Worm (Caenorhabditis elegans) whole organism, mixed stage, embryonic: ENCODE measurements around the gene W05H7.1.
A peak's percentile ranks its signal among the peaks of the same experiment; 100 is the strongest.

Experiments used
- M03D4.4 ChIP-seq: sonication (generic microtip); optimal IDR thresholded peaks from 2 replicates; lab custom pipeline; 2017; ENCODE audit warnings: mild to moderate bottlenecking, missing genetic modification characterization, missing compliant biosample characterization
- bed-3 ChIP-seq: fragments of 200-800 bp; sonication (Bioruptor generic); optimal IDR thresholded peaks from 3 replicates; lab custom pipeline; 2018; ENCODE audit warnings: mild to moderate bottlenecking, missing genetic modification characterization, moderate library complexity, missing compliant biosample characterization
- blmp-1 ChIP-seq: fragments of 150-350 bp; optimal IDR thresholded peaks from 2 replicates; lab custom pipeline; 2014; ENCODE audit warnings: missing biosample characterization, missing genetic modification characterization
- ceh-39 ChIP-seq: fragments of 150-350 bp; optimal IDR thresholded peaks from 2 replicates; lab custom pipeline; 2014; ENCODE audit warnings: missing biosample characterization, missing genetic modification characterization
- ceh-43 ChIP-seq: fragments of 200-800 bp; sonication (Bioruptor generic); optimal IDR thresholded peaks from 2 replicates; lab custom pipeline; 2018; ENCODE audit warnings: mild to moderate bottlenecking, missing genetic modification characterization, moderate library complexity, missing compliant biosample characterization
- ces-1 ChIP-seq: fragments of 150-350 bp; optimal IDR thresholded peaks from 2 replicates; lab custom pipeline; 2014; ENCODE audit warnings: missing biosample characterization, missing genetic modification reagents, missing genetic modification characterization
- cnd-1 ChIP-seq: fragments of 200-800 bp; sonication (Bioruptor generic); optimal IDR thresholded peaks from 2 replicates; lab custom pipeline; 2018; ENCODE audit warnings: mild to moderate bottlenecking, missing genetic modification characterization, missing compliant biosample characterization
- drap-1 ChIP-seq: fragments of 200-800 bp; sonication (Bioruptor generic); optimal IDR thresholded peaks from 3 replicates; lab custom pipeline; 2018; ENCODE audit warnings: mild to moderate bottlenecking, missing genetic modification characterization, missing compliant biosample characterization
- elt-1 ChIP-seq: sonication (generic microtip); optimal IDR thresholded peaks from 2 replicates; lab custom pipeline; 2017; ENCODE audit warnings: missing genetic modification characterization, mild to moderate bottlenecking, missing compliant biosample characterization, antibody characterized with exemption, moderate library complexity, borderline replicate concordance; ENCODE audit not compliant: insufficient read depth
- elt-3 ChIP-seq: fragments of 150-350 bp; optimal IDR thresholded peaks from 2 replicates; lab custom pipeline; 2014; ENCODE audit warnings: missing biosample characterization, missing genetic modification characterization
- flh-1 ChIP-seq: fragments of 200-800 bp; sonication (Bioruptor generic); optimal IDR thresholded peaks from 2 replicates; lab custom pipeline; 2018; ENCODE audit warnings: mild to moderate bottlenecking, missing genetic modification characterization, moderate library complexity, missing compliant biosample characterization
- ham-2 ChIP-seq: fragments of 200-800 bp; sonication (Bioruptor generic); optimal IDR thresholded peaks from 2 replicates; lab custom pipeline; 2018; ENCODE audit warnings: mild to moderate bottlenecking, missing genetic modification characterization, missing compliant biosample characterization
- hlh-1 ChIP-seq: fragments of 150-350 bp; optimal IDR thresholded peaks from 2 replicates; lab custom pipeline; 2014; ENCODE audit warnings: missing biosample characterization, missing genetic modification reagents, missing genetic modification characterization
- lin-13 ChIP-seq: fragments of 150-350 bp; optimal IDR thresholded peaks from 2 replicates; lab custom pipeline; 2014; ENCODE audit warnings: missing biosample characterization, missing genetic modification characterization
- lin-32 ChIP-seq: fragments of 200-800 bp; sonication (Bioruptor generic); optimal IDR thresholded peaks from 2 replicates; lab custom pipeline; 2018; ENCODE audit warnings: mild to moderate bottlenecking, missing genetic modification characterization, missing compliant biosample characterization
- lsy-2 ChIP-seq: fragments of 150-350 bp; optimal IDR thresholded peaks from 2 replicates; lab custom pipeline; 2014; ENCODE audit warnings: missing biosample characterization, missing genetic modification characterization
- mep-1 ChIP-seq: fragments of 150-350 bp; optimal IDR thresholded peaks from 2 replicates; lab custom pipeline; 2017; ENCODE audit warnings: missing biosample characterization, missing genetic modification reagents, missing genetic modification characterization, inconsistent platforms
- mls-2 ChIP-seq: sonication (generic microtip); optimal IDR thresholded peaks from 2 replicates; lab custom pipeline; 2016; ENCODE audit warnings: mild to moderate bottlenecking, missing genetic modification characterization, moderate library complexity, missing compliant biosample characterization
- nhr-12 ChIP-seq: fragments of 150-350 bp; optimal IDR thresholded peaks from 2 replicates; lab custom pipeline; 2014; ENCODE audit warnings: missing biosample characterization, missing genetic modification characterization
- nhr-2 ChIP-seq: fragments of 150-350 bp; optimal IDR thresholded peaks from 2 replicates; lab custom pipeline; 2014; ENCODE audit warnings: missing biosample characterization, missing genetic modification characterization
- nhr-237 ChIP-seq: fragments of 150-350 bp; optimal IDR thresholded peaks from 2 replicates; lab custom pipeline; 2014; ENCODE audit warnings: missing biosample characterization, missing genetic modification characterization
- nhr-28 ChIP-seq: fragments of 150-350 bp; optimal IDR thresholded peaks from 2 replicates; lab custom pipeline; 2014; ENCODE audit warnings: missing biosample characterization, missing genetic modification characterization
- nhr-76 ChIP-seq: sonication (generic microtip); optimal IDR thresholded peaks from 2 replicates; lab custom pipeline; 2017; ENCODE audit warnings: missing biosample characterization, missing genetic modification characterization
- pha-4 ChIP-seq: fragments of 150-350 bp; optimal IDR thresholded peaks from 2 replicates; lab custom pipeline; 2018; ENCODE audit warnings: missing biosample characterization, missing genetic modification reagents, missing genetic modification characterization
- sem-2 ChIP-seq: fragments of 200-800 bp; sonication (Bioruptor generic); optimal IDR thresholded peaks from 2 replicates; lab custom pipeline; 2018; ENCODE audit warnings: mild to moderate bottlenecking, missing genetic modification characterization, missing compliant biosample characterization
- snpc-4 ChIP-seq: fragments of 150-350 bp; optimal IDR thresholded peaks from 2 replicates; lab custom pipeline; 2014; ENCODE audit warnings: missing biosample characterization, missing genetic modification characterization
- sptf-1 ChIP-seq: sonication (generic microtip); optimal IDR thresholded peaks from 2 replicates; lab custom pipeline; 2017; ENCODE audit warnings: mild to moderate bottlenecking, missing genetic modification characterization, moderate library complexity, missing compliant biosample characterization
- tbx-8 ChIP-seq: fragments of 200-800 bp; sonication (Bioruptor generic); optimal IDR thresholded peaks from 2 replicates; lab custom pipeline; 2018; ENCODE audit warnings: mild to moderate bottlenecking, missing genetic modification characterization, moderate library complexity, missing compliant biosample characterization
- unc-120 ChIP-seq: sonication (generic microtip); optimal IDR thresholded peaks from 2 replicates; lab custom pipeline; 2017; ENCODE audit warnings: missing genetic modification characterization, missing compliant biosample characterization; ENCODE audit not compliant: poor library complexity, severe bottlenecking
- unc-39 ChIP-seq: fragments of 150-350 bp; optimal IDR thresholded peaks from 2 replicates; lab custom pipeline; 2014; ENCODE audit warnings: missing biosample characterization, missing genetic modification characterization
- unc-62 ChIP-seq: fragments of 150-350 bp; optimal IDR thresholded peaks from 2 replicates; lab custom pipeline; 2014; ENCODE audit warnings: missing biosample characterization, missing genetic modification reagents, missing genetic modification characterization
- zip-8 ChIP-seq: fragments of 150-350 bp; optimal IDR thresholded peaks from 2 replicates; lab custom pipeline; 2014; ENCODE audit warnings: missing biosample characterization, missing genetic modification characterization
- ztf-11 ChIP-seq: fragments of 150-350 bp; optimal IDR thresholded peaks from 2 replicates; lab custom pipeline; 2014; ENCODE audit warnings: missing biosample characterization, missing genetic modification characterization

Gene W05H7.1

ce11 chrX:1451816-1452602, 1.4 kb downstream of the W05H7.1 start:
- no peak for TF ChIP-seq blmp-1 (tag; lab: Kevin White, UChicago)
- TF ChIP-seq lin-32, result no peak
- no peak for TF ChIP-seq cnd-1 (tag; lab: Kevin White, UChicago)
- TF ChIP-seq sptf-1 (tag; lab: Kevin White, UChicago), result no peak
- no peak for TF ChIP-seq nhr-12
- TF ChIP-seq pha-4 (tag; lab: Kevin White, UChicago), result no peak
- TF ChIP-seq lin-13 (tag; lab: Kevin White, UChicago), result no peak
- no peak for TF ChIP-seq ham-2 (GFP tag; lab: Kevin White, UChicago)
- TF ChIP-seq bed-3 (GFP tag; lab: Kevin White, UChicago), result no peak
- TF ChIP-seq lsy-2 (tag; lab: Kevin White, UChicago), result no peak
- no peak for TF ChIP-seq snpc-4
- no peak for TF ChIP-seq unc-62 (GFP tag; lab: Kevin White, UChicago)
- TF ChIP-seq M03D4.4 (tag; lab: Kevin White, UChicago), result no peak
- no peak for TF ChIP-seq ceh-39 (tag; lab: Kevin White, UChicago)
- TF ChIP-seq mls-2, result no peak
- TF ChIP-seq mep-1 (tag; lab: Kevin White, UChicago), result no peak
- TF ChIP-seq nhr-76 (tag; lab: Kevin White, UChicago), result no peak

ce11 chrX:1453770-1454169, 3.2 kb downstream of the W05H7.1 start, which contains the start of gene cebp-1:
Gene cebp-1, minus strand, starts transcription at chrX:1453868.
- TF ChIP-seq nhr-76 (tag; lab: Kevin White, UChicago) (no peak), ces-1 (GFP tag; lab: Kevin White, UChicago) (no peak), sptf-1 (tag; lab: Kevin White, UChicago) (no peak), lin-32 (no peak), blmp-1 (tag; lab: Kevin White, UChicago) (no peak), zip-8 (tag; lab: Kevin White, UChicago) (no peak)

DNA sequence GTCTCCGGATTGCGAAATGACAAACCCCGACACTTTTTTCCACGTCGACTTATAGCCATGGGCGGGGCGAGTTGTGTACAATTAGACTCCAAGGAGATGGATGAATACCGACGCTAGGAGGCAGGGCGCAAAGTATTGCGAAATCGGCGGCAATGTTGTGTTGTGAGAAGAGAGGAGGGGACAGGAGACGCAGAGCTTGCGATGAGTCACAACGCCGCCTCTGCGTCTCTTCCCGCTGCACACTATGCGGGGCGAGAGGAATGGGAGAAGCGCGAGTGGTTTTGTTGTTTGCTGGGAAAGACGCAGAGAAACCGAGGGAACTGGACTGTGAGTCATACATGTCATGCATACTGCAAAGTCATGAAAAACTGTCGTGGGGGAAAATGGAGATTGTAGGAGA, 3.8 kb downstream of the W05H7.1 start:
- TF ChIP-seq sptf-1 (tag; lab: Kevin White, UChicago) (peak; percentile 51), mep-1 (tag; lab: Kevin White, UChicago) (peak; percentile 30), cnd-1 (tag; lab: Kevin White, UChicago) (no peak), nhr-237 (tag; lab: Kevin White, UChicago) (peak; percentile 84), nhr-28 (tag; lab: Kevin White, UChicago) (no peak), lin-13 (tag; lab: Kevin White, UChicago) (no peak), ceh-43 (GFP tag; lab: Kevin White, UChicago) (no peak), nhr-12 (no peak), lsy-2 (tag; lab: Kevin White, UChicago) (peak; percentile 56), pha-4 (tag; lab: Kevin White, UChicago) (peak; percentile 79), sem-2 (no peak), mls-2 (peak; percentile 40), unc-62 (GFP tag; lab: Kevin White, UChicago) (peak; percentile 79), unc-120 (tag; lab: Kevin White, UChicago) (peak; percentile 31), ham-2 (GFP tag; lab: Kevin White, UChicago) (peak; percentile 81), ceh-39 (tag; lab: Kevin White, UChicago) (no peak), hlh-1 (tag; lab: Kevin White, UChicago) (peak; percentile 58), ztf-11 (tag; lab: Kevin White, UChicago) (peak; percentile 24), tbx-8 (no peak), drap-1 (GFP tag; lab: Kevin White, UChicago) (peak; percentile 69), M03D4.4 (tag; lab: Kevin White, UChicago) (peak; percentile 66), elt-1 (no peak), flh-1 (GFP tag; lab: Kevin White, UChicago) (no peak), elt-3 (tag; lab: Kevin White, UChicago) (peak; percentile 79), bed-3 (GFP tag; lab: Kevin White, UChicago) (no peak), snpc-4 (no peak), unc-39 (tag; lab: Kevin White, UChicago) (no peak), nhr-2 (tag; lab: Kevin White, UChicago) (no peak), ces-1 (GFP tag; lab: Kevin White, UChicago) (peak; percentile 52)
